Worm (Caenorhabditis elegans) whole organism, L1 larva: ENCODE measurements around the gene oac-46.

Source experiments
- C16A3.4 ChIP-seq: fragments of 150-350 bp; optimal IDR thresholded peaks from 2 replicates; lab custom pipeline; 2014; ENCODE audit warnings: missing biosample characterization, missing genetic modification characterization
- C34B4.2 ChIP-seq: sonication (generic microtip); optimal IDR thresholded peaks from 2 replicates; lab custom pipeline; 2017; ENCODE audit warnings: mild to moderate bottlenecking, missing genetic modification characterization, missing compliant biosample characterization
- F16B12.6 ChIP-seq: fragments of 150-350 bp; optimal IDR thresholded peaks from 2 replicates; lab custom pipeline; 2014; ENCODE audit warnings: missing biosample characterization, missing genetic modification characterization
- Y116A8C.19 ChIP-seq: sonication (generic microtip); optimal IDR thresholded peaks from 2 replicates; lab custom pipeline; 2016; ENCODE audit warnings: missing compliant biosample characterization, missing genetic modification characterization, borderline replicate concordance
- aly-2 ChIP-seq: fragments of 150-350 bp; optimal IDR thresholded peaks from 2 replicates; lab custom pipeline; 2014; ENCODE audit warnings: missing biosample characterization, missing genetic modification characterization
- ama-1 ChIP-seq: fragments of 150-350 bp; optimal IDR thresholded peaks from 2 replicates; lab custom pipeline; 2014
- blmp-1 ChIP-seq: fragments of 150-350 bp; optimal IDR thresholded peaks from 2 replicates; lab custom pipeline; 2014; ENCODE audit warnings: missing biosample characterization, missing genetic modification characterization
- ceh-8 ChIP-seq: fragments of 200-800 bp; sonication (Bioruptor generic); optimal IDR thresholded peaks from 2 replicates; lab custom pipeline; 2018; ENCODE audit warnings: mild to moderate bottlenecking, missing genetic modification characterization, moderate library complexity, missing compliant biosample characterization
- ceh-82 ChIP-seq, 3 experiments: fragments of 150-350 bp in 1 of 3; sonication (generic microtip) in 2 of 3; optimal IDR thresholded peaks; 2 replicates each; lab custom pipeline; 2014 to 2017; ENCODE audit warnings: missing biosample characterization in 3 of 3, missing genetic modification characterization in 3 of 3
- ceh-88 ChIP-seq: fragments of 200-800 bp; sonication (Bioruptor generic); IDR thresholded peaks from 2 replicates; pipeline ENCODE4 v1.3.6; 2022; ENCODE audit warnings: missing genetic modification characterization, missing compliant biosample characterization
- dpl-1 ChIP-seq, 3 experiments: fragments of 150-350 bp in 2 of 3; sonication (generic microtip) in 1 of 3; optimal IDR thresholded peaks; 2 replicates each; lab custom pipeline; 2014 to 2017; ENCODE audit warnings: missing biosample characterization in 3 of 3, missing genetic modification characterization in 3 of 3, missing genetic modification reagents in 3 of 3
- efl-1 ChIP-seq, 4 experiments: fragments of 150-350 bp; optimal IDR thresholded peaks in 3 of 4; peaks in 1 of 4; 1 replicate in 1 of 4; 2 replicates in 3 of 4; lab custom pipeline; 2014; ENCODE audit warnings: missing biosample characterization in 2 of 4, missing genetic modification characterization in 2 of 4, missing genetic modification reagents in 2 of 4
- efl-3 ChIP-seq: fragments of 200-800 bp; sonication (Bioruptor generic); optimal IDR thresholded peaks from 2 replicates; lab custom pipeline; 2018; ENCODE audit warnings: mild to moderate bottlenecking, missing genetic modification characterization, missing compliant biosample characterization
- egl-13 ChIP-seq: sonication (generic microtip); optimal IDR thresholded peaks from 2 replicates; lab custom pipeline; 2016; ENCODE audit warnings: missing genotype, missing genetic modification reagents, missing genetic modification characterization, missing compliant biosample characterization
- elt-2 ChIP-seq: sonication (generic microtip); optimal IDR thresholded peaks from 2 replicates; lab custom pipeline; 2016; ENCODE audit warnings: missing genetic modification characterization, mild to moderate bottlenecking, inconsistent platforms, missing compliant biosample characterization, missing genetic modification reagents
- elt-3 ChIP-seq, 6 experiments: fragments of 150-350 bp in 1 of 6; sonication (generic microtip); optimal IDR thresholded peaks; 2 replicates each; lab custom pipeline; 2017 to 2018; ENCODE audit warnings: missing biosample characterization in 6 of 6, missing genetic modification characterization in 6 of 6, inconsistent platforms in 1 of 6
- grh-1 ChIP-seq: fragments of 200-800 bp; sonication (Bioruptor generic); IDR thresholded peaks from 2 replicates; pipeline ENCODE4 v1.3.6; 2022; ENCODE audit warnings: missing genetic modification reagents, missing genetic modification characterization, missing compliant biosample characterization
- irx-1 ChIP-seq: sonication (generic microtip); optimal IDR thresholded peaks from 2 replicates; lab custom pipeline; 2016; ENCODE audit warnings: missing genetic modification characterization, missing compliant biosample characterization
- isw-1 ChIP-seq: fragments of 200-800 bp; sonication (Bioruptor generic); IDR thresholded peaks from 2 replicates; pipeline ENCODE4 v1.3.6; 2022; ENCODE audit warnings: missing genetic modification characterization, missing compliant biosample characterization
- lin-13 ChIP-seq: fragments of 150-350 bp; optimal IDR thresholded peaks from 2 replicates; lab custom pipeline; 2014; ENCODE audit warnings: missing biosample characterization, missing genetic modification reagents, missing genetic modification characterization
- lin-15B ChIP-seq: fragments of 150-350 bp; sonication (generic microtip); optimal IDR thresholded peaks from 3 replicates; lab custom pipeline; 2014; ENCODE audit warnings: missing biosample characterization, missing genetic modification characterization
- lin-39 ChIP-seq: fragments of 150-350 bp; optimal IDR thresholded peaks from 2 replicates; lab custom pipeline; 2014; ENCODE audit warnings: missing biosample characterization, missing genetic modification reagents, missing genetic modification characterization
- lsy-2 ChIP-seq, 2 experiments: fragments of 150-350 bp; optimal IDR thresholded peaks; 2 replicates each; lab custom pipeline; 2014; ENCODE audit warnings: missing biosample characterization in 2 of 2, missing genetic modification characterization in 2 of 2
- mab-9 ChIP-seq: fragments of 200-800 bp; sonication (Bioruptor generic); IDR thresholded peaks from 2 replicates; pipeline ENCODE4 v1.3.6; 2022; ENCODE audit warnings: missing genetic modification reagents, missing genetic modification characterization, missing compliant biosample characterization
- mef-2 ChIP-seq: fragments of 150-350 bp; optimal IDR thresholded peaks from 2 replicates; lab custom pipeline; 2014; ENCODE audit warnings: missing biosample characterization, missing genetic modification characterization
- mep-1 ChIP-seq: fragments of 150-350 bp; optimal IDR thresholded peaks from 2 replicates; lab custom pipeline; 2014; ENCODE audit warnings: missing biosample characterization, missing genetic modification characterization
- nhr-19 ChIP-seq: fragments of 200-800 bp; sonication (Bioruptor generic); conservative IDR thresholded peaks from 2 replicates; pipeline ENCODE4 v1.3.6; 2022; ENCODE audit warnings: missing genetic modification characterization, missing compliant biosample characterization
- nhr-20 ChIP-seq: sonication (generic microtip); optimal IDR thresholded peaks from 2 replicates; lab custom pipeline; 2016; ENCODE audit warnings: mild to moderate bottlenecking, missing genetic modification characterization, missing compliant biosample characterization
- nhr-237 ChIP-seq: fragments of 150-350 bp; optimal IDR thresholded peaks from 2 replicates; lab custom pipeline; 2014; ENCODE audit warnings: missing biosample characterization, missing genetic modification characterization
- nhr-47 ChIP-seq: sonication (generic microtip); optimal IDR thresholded peaks from 2 replicates; lab custom pipeline; 2016; ENCODE audit warnings: mild to moderate bottlenecking, missing genetic modification characterization, moderate library complexity, missing compliant biosample characterization
- nhr-71 ChIP-seq: sonication (generic microtip); optimal IDR thresholded peaks from 2 replicates; lab custom pipeline; 2016; ENCODE audit warnings: mild to moderate bottlenecking, missing genetic modification characterization, moderate library complexity, missing compliant biosample characterization
- nhr-76 ChIP-seq: sonication (generic microtip); optimal IDR thresholded peaks from 2 replicates; lab custom pipeline; 2017; ENCODE audit warnings: missing biosample characterization, missing genetic modification characterization
- nhr-84 ChIP-seq: sonication (generic microtip); optimal IDR thresholded peaks from 2 replicates; lab custom pipeline; 2017; ENCODE audit warnings: missing biosample characterization, missing genetic modification characterization
- nhr-85 ChIP-seq: sonication (generic microtip); peaks from one replicate; lab custom pipeline; 2016; ENCODE audit warnings: missing genetic modification characterization, inconsistent platforms, missing compliant biosample characterization
- nhr-90 ChIP-seq: sonication (generic microtip); optimal IDR thresholded peaks from 2 replicates; lab custom pipeline; 2016; ENCODE audit warnings: mild to moderate bottlenecking, missing genetic modification characterization, missing compliant biosample characterization; ENCODE audit not compliant: poor library complexity
- pax-3 ChIP-seq: fragments of 200-800 bp; sonication (Bioruptor generic); optimal IDR thresholded peaks from 2 replicates; lab custom pipeline; 2018; ENCODE audit warnings: mild to moderate bottlenecking, missing genetic modification characterization, moderate library complexity, missing compliant biosample characterization
- snpc-4 ChIP-seq: fragments of 150-350 bp; optimal IDR thresholded peaks from 2 replicates; lab custom pipeline; 2014; ENCODE audit warnings: missing biosample characterization, missing genetic modification characterization
- swsn-7 ChIP-seq: sonication (generic microtip); optimal IDR thresholded peaks from 2 replicates; lab custom pipeline; 2016; ENCODE audit warnings: missing genetic modification characterization, missing compliant biosample characterization
- tbx-2 ChIP-seq: sonication (generic microtip); optimal IDR thresholded peaks from 2 replicates; lab custom pipeline; 2016; ENCODE audit warnings: missing genetic modification characterization, missing compliant biosample characterization
- tlp-1 ChIP-seq: fragments of 150-350 bp; optimal IDR thresholded peaks from 2 replicates; lab custom pipeline; 2014; ENCODE audit warnings: missing biosample characterization, missing genetic modification characterization
- unc-30 ChIP-seq: sonication (generic microtip); optimal IDR thresholded peaks from 2 replicates; lab custom pipeline; 2017; ENCODE audit warnings: missing biosample characterization, missing genetic modification characterization
- unc-98 ChIP-seq: fragments of 200-800 bp; sonication (Bioruptor generic); IDR thresholded peaks from 2 replicates; pipeline ENCODE4 v1.3.6; 2022; ENCODE audit warnings: missing genetic modification characterization, missing compliant biosample characterization
- zag-1 ChIP-seq: fragments of 150-350 bp; optimal IDR thresholded peaks from 2 replicates; lab custom pipeline; 2014; ENCODE audit warnings: missing biosample characterization, missing genetic modification characterization
- zip-4 ChIP-seq: fragments of 200-800 bp; sonication (Bioruptor generic); optimal IDR thresholded peaks from 2 replicates; lab custom pipeline; 2018; ENCODE audit warnings: mild to moderate bottlenecking, missing genetic modification characterization, moderate library complexity, missing compliant biosample characterization
- ztf-4 ChIP-seq: fragments of 150-350 bp; optimal IDR thresholded peaks from 2 replicates; lab custom pipeline; 2014; ENCODE audit warnings: missing biosample characterization, missing genetic modification characterization

oac-46 gene

DNA sequence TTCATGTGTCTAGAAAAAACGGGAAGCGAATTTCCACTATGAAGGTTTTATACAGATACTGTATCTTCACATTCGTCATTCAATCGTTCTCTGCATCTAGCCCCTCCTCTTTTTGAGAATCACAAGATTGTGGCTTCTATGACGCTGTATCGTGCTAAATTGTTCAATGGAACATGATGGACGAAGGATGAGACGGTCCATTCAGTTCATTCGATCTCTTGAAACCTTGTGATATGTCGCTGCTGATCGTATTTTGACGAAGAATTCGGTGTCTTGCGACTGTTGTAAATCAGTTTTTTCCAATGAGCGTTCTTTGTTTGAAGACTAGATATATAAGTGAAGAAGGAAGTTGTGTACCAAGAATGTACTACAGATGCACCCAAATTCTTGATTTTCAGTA, 38.2 kb downstream of the oac-46 start (continued):
- TF ChIP-seq ztf-4 (tag; lab: Kevin White, UChicago) (no peak), ceh-8 (GFP tag; lab: Kevin White, UChicago) (no peak), nhr-76 (tag; lab: Kevin White, UChicago) (no peak), nhr-84 (tag; lab: Kevin White, UChicago) (no peak), nhr-71 (tag; lab: Kevin White, UChicago) (peak; percentile 89), mab-9 (GFP tag; lab: Robert Waterston, UW) (no peak), lsy-2 (tag; optimal IDR thresholded peaks at IDR 0.05; lab: Kevin White, UChicago) (peak in 1 of 2 experiments; percentile 90), C34B4.2 (no peak), nhr-85 (tag; lab: Kevin White, UChicago) (peak; percentile 98), lin-13 (GFP tag; lab: Kevin White, UChicago) (peak; percentile 27), Y116A8C.19 (no peak), dpl-1 (GFP tag; optimal IDR thresholded peaks at IDR 0.05; lab: Kevin White, UChicago) (peak; percentile 1 to 24 (median 21)), F16B12.6 (tag; lab: Kevin White, UChicago) (no peak), grh-1 (GFP tag; lab: Robert Waterston, UW) (no peak), elt-3 (tag; optimal IDR thresholded peaks at IDR 0.05; lab: Kevin White, UChicago) (peak in 5 of 6 experiments; percentile 79 to 95 (median 86)), lin-39 (tag; lab: Kevin White, UChicago) (no peak), swsn-7 (tag; lab: Kevin White, UChicago) (no peak), unc-30 (tag; lab: Kevin White, UChicago) (no peak), nhr-237 (tag; lab: Kevin White, UChicago) (no peak), ceh-82 (tag; optimal IDR thresholded peaks at IDR 0.05; lab: Kevin White, UChicago) (peak in 1 of 3 experiments; percentile 5), lin-15B (tag; lab: Kevin White, UChicago) (no peak), elt-2 (tag; lab: Kevin White, UChicago) (no peak), zag-1 (tag; lab: Kevin White, UChicago) (no peak), ama-1 (lab: Kevin White, UChicago) (no peak), isw-1 (GFP tag; lab: Robert Waterston, UW) (no peak), efl-3 (GFP tag; lab: Kevin White, UChicago) (no peak), mep-1 (tag; lab: Kevin White, UChicago) (peak; percentile 13), ceh-88 (GFP tag; lab: Robert Waterston, UW) (no peak), tlp-1 (tag; lab: Kevin White, UChicago) (no peak), egl-13 (tag; lab: Kevin White, UChicago) (no peak), snpc-4 (no peak)

DNA sequence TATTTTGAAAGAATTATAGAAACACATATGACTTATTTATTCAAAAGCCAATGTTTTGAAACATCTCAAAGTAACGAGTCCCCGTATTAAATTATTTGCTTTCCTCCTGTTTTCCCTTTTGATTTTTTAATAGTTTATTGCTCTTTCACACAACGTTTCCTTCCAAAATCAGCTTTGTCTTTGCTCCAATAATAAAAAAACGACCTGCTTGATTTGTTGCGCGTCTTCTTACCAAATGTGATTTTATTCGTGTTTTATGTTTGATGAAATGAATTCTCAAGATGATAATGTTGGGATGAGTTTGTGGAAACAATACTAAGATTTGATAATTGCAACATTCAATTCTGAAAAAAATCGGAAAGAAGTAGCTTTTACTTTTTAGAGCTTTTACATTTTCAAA, 39.5 kb downstream of the oac-46 start:
- peak in 1 of 6 experiments; percentile 23 for TF ChIP-seq elt-3 (tag; optimal IDR thresholded peaks at IDR 0.05; lab: Kevin White, UChicago)
- no peak for TF ChIP-seq efl-1 (optimal IDR thresholded peaks at IDR 0.05; lab: Kevin White, UChicago)
- peak in 1 of 2 experiments; percentile 45 for TF ChIP-seq efl-1 (GFP tag; optimal IDR thresholded peaks at IDR 0.05 in 1 of 2; lab: Kevin White, UChicago)
- TF ChIP-seq ceh-8 (GFP tag; lab: Kevin White, UChicago), result no peak

- TF ChIP-seq lin-13 (GFP tag; lab: Kevin White, UChicago) (peak; percentile 9), elt-3 (tag; optimal IDR thresholded peaks at IDR 0.05; lab: Kevin White, UChicago) (peak in 1 of 6 experiments; percentile 42), nhr-19 (GFP tag; lab: Robert Waterston, UW) (0 out of 2 replicates have a peak, but pooled peaks have one; percentile 35), nhr-90 (no peak)
These were observed 40.1 kb downstream of the oac-46 start for ce11 chrII:8811825-8812224.

- TF ChIP-seq tbx-2 (tag; lab: Kevin White, UChicago) (no peak), mep-1 (tag; lab: Kevin White, UChicago) (no peak), nhr-20 (tag; lab: Kevin White, UChicago) (peak; percentile 29), pax-3 (tag; lab: Kevin White, UChicago) (no peak), nhr-237 (tag; lab: Kevin White, UChicago) (no peak), C16A3.4 (tag; lab: Kevin White, UChicago) (peak; percentile 25), aly-2 (tag; lab: Kevin White, UChicago) (no peak), irx-1 (no peak), mef-2 (tag; lab: Kevin White, UChicago) (no peak), unc-98 (GFP tag; lab: Robert Waterston, UW) (no peak), F16B12.6 (tag; lab: Kevin White, UChicago) (peak; percentile 83), zip-4 (GFP tag; lab: Kevin White, UChicago) (no peak), nhr-71 (tag; lab: Kevin White, UChicago) (peak; percentile 14), blmp-1 (tag; lab: Kevin White, UChicago) (peak; percentile 19), nhr-47 (peak; percentile 6), lsy-2 (tag; optimal IDR thresholded peaks at IDR 0.05; lab: Kevin White, UChicago) (peak in 1 of 2 experiments; percentile 63), dpl-1 (GFP tag; optimal IDR thresholded peaks at IDR 0.05; lab: Kevin White, UChicago) (peak; percentile 0 to 48 (median 12))
These were observed 41.0 kb downstream of the oac-46 start, which contains the start of the genes F46C5.9 and rer-1 for ce11 chrII:8810679-8811413. TSS of gene F46C5.9 (minus strand) at chrII:8810729. TSS of gene rer-1 (plus strand) at chrII:8811370.
